Fruit fly (Drosophila melanogaster) whole organism, embryonic: ENCODE data around the gene CG15642.
A peak's percentile ranks its signal among the peaks of the same experiment; 100 is the strongest.

Experiments used
- C15 ChIP-seq: fragments of 200-800 bp; sonication (Bioruptor generic); IDR thresholded peaks from 3 replicates; pipeline ENCODE4 v1.3.6; 2022; ENCODE audit warnings: missing biosample characterization, missing genetic modification characterization
- CG10366 ChIP-seq: fragments of 200-800 bp; sonication (Bioruptor generic); IDR thresholded peaks from 2 replicates; pipeline ENCODE4 v1.3.6; 2022; ENCODE audit warnings: missing biosample characterization, missing genetic modification characterization
- CG10462 ChIP-seq: fragments of 200-800 bp; sonication (Bioruptor generic); optimal IDR thresholded peaks from 2 replicates; lab custom pipeline; 2016; ENCODE audit warnings: missing biosample characterization, missing genetic modification characterization
- CG12071 ChIP-seq: fragments of 200-800 bp; sonication (Bioruptor generic); optimal IDR thresholded peaks from 3 replicates; lab custom pipeline; 2018; ENCODE audit warnings: missing biosample characterization, mild to moderate bottlenecking, missing genetic modification characterization
- CG12769 ChIP-seq: fragments of 200-800 bp; sonication (Bioruptor generic); optimal IDR thresholded peaks from 2 replicates; lab custom pipeline; 2019; ENCODE audit warnings: missing biosample characterization, mild to moderate bottlenecking, missing genetic modification characterization, moderate library complexity
- CG13123 ChIP-seq: fragments of 200-800 bp; sonication (Bioruptor generic); optimal IDR thresholded peaks from 2 replicates; lab custom pipeline; 2016; ENCODE audit warnings: missing biosample characterization, missing genetic modification characterization
- CG13296 ChIP-seq: fragments of 200-800 bp; sonication (Bioruptor generic); optimal IDR thresholded peaks from 3 replicates; lab custom pipeline; 2018; ENCODE audit warnings: missing biosample characterization, mild to moderate bottlenecking, missing genetic modification characterization
- CG14014 ChIP-seq: fragments of 200-800 bp; sonication (Bioruptor generic); IDR thresholded peaks from 2 replicates; pipeline ENCODE4 v1.3.6; 2022; ENCODE audit warnings: missing biosample characterization, missing genetic modification characterization
- CG14710 ChIP-seq: fragments of 200-800 bp; sonication (Bioruptor generic); optimal IDR thresholded peaks from 3 replicates; lab custom pipeline; 2019; ENCODE audit warnings: missing biosample characterization, mild to moderate bottlenecking, missing genetic modification characterization, moderate library complexity
- CG14860 ChIP-seq: fragments of 200-800 bp; sonication (Bioruptor generic); IDR thresholded peaks from 3 replicates; pipeline ENCODE4 v1.3.6; 2022; ENCODE audit warnings: missing biosample characterization, missing genetic modification characterization; ENCODE audit not compliant: partially characterized antibody
- CG15269 ChIP-seq: fragments of 200-800 bp; sonication (Bioruptor generic); optimal IDR thresholded peaks from 2 replicates; lab custom pipeline; 2018; ENCODE audit warnings: missing biosample characterization, mild to moderate bottlenecking, missing genetic modification characterization, moderate library complexity
- CG16779 ChIP-seq: fragments of 200-800 bp; sonication (Bioruptor generic); IDR thresholded peaks from 2 replicates; pipeline ENCODE4 v1.3.6; 2022; ENCODE audit warnings: missing biosample characterization, missing genetic modification characterization
- CG1792 ChIP-seq: fragments of 200-800 bp; sonication (Bioruptor generic); optimal IDR thresholded peaks from 2 replicates; lab custom pipeline; 2016; ENCODE audit warnings: missing biosample characterization, missing genetic modification characterization
- CG2202 ChIP-seq: fragments of 200-800 bp; sonication (Bioruptor generic); optimal IDR thresholded peaks from 2 replicates; lab custom pipeline; 2018; ENCODE audit warnings: missing biosample characterization, mild to moderate bottlenecking, missing genetic modification characterization
- CG2678 ChIP-seq: fragments of 200-800 bp; sonication (Bioruptor generic); optimal IDR thresholded peaks from 3 replicates; lab custom pipeline; 2019; ENCODE audit warnings: missing biosample characterization, mild to moderate bottlenecking, missing genetic modification characterization, moderate library complexity
- CG2712 ChIP-seq: fragments of 200-800 bp; optimal IDR thresholded peaks from 3 replicates; lab custom pipeline; 2019; ENCODE audit warnings: missing biosample characterization, mild to moderate bottlenecking, missing genetic modification characterization, moderate library complexity
- CG30020 ChIP-seq: fragments of 200-800 bp; optimal IDR thresholded peaks from 2 replicates; lab custom pipeline; 2019; ENCODE audit warnings: missing biosample characterization, mild to moderate bottlenecking, missing genetic modification characterization, moderate library complexity
- CG3407 ChIP-seq: fragments of 200-800 bp; sonication (Bioruptor generic); optimal IDR thresholded peaks from 2 replicates; lab custom pipeline; 2018; ENCODE audit warnings: missing biosample characterization, mild to moderate bottlenecking, missing genetic modification characterization
- CG43689 ChIP-seq: fragments of 200-800 bp; sonication (Bioruptor generic); IDR thresholded peaks from 2 replicates; pipeline ENCODE4 v1.3.6; 2022; ENCODE audit warnings: missing biosample characterization, missing genetic modification characterization
- CG4404 ChIP-seq: fragments of 200-800 bp; sonication (Bioruptor generic); IDR thresholded peaks from 2 replicates; pipeline ENCODE4 v1.3.6; 2022; ENCODE audit warnings: missing biosample characterization, missing genetic modification characterization
- CG6175 ChIP-seq: fragments of 200-800 bp; sonication (Bioruptor generic); IDR thresholded peaks from 3 replicates; pipeline ENCODE4 v1.3.6; 2022; ENCODE audit warnings: missing biosample characterization, missing genetic modification characterization
- CG6813 ChIP-seq: fragments of 200-800 bp; sonication (Bioruptor generic); optimal IDR thresholded peaks from 2 replicates; lab custom pipeline; 2017; ENCODE audit warnings: missing biosample characterization, missing genetic modification characterization, mild to moderate bottlenecking, moderate library complexity, missing genetic modification reagents
- CG6854 ChIP-seq: fragments of 200-800 bp; sonication (Bioruptor generic); optimal IDR thresholded peaks from 3 replicates; lab custom pipeline; 2017; ENCODE audit warnings: missing biosample characterization, mild to moderate bottlenecking, missing genetic modification characterization
- CG7786 ChIP-seq: fragments of 200-800 bp; sonication (Bioruptor generic); optimal IDR thresholded peaks from 2 replicates; lab custom pipeline; 2016; ENCODE audit warnings: missing biosample characterization, missing genetic modification characterization
- CG9609 ChIP-seq: fragments of 200-800 bp; sonication (Bioruptor generic); optimal IDR thresholded peaks from 3 replicates; lab custom pipeline; 2016; ENCODE audit warnings: missing biosample characterization, missing genetic modification characterization
- CTCF ChIP-seq: fragments of 200-800 bp; sonication (Bioruptor generic); optimal IDR thresholded peaks from 2 replicates; lab custom pipeline; 2017; ENCODE audit warnings: missing biosample characterization, mild to moderate bottlenecking, missing genetic modification characterization, moderate library complexity
- CkIIα-i1 ChIP-seq: fragments of 200-800 bp; sonication (Bioruptor generic); IDR thresholded peaks from 2 replicates; pipeline ENCODE4 v1.3.6; 2022; ENCODE audit warnings: missing biosample characterization, missing genetic modification characterization
- Hey ChIP-seq: fragments of 200-800 bp; sonication (Bioruptor generic); optimal IDR thresholded peaks from 3 replicates; lab custom pipeline; 2018; ENCODE audit warnings: missing biosample characterization, mild to moderate bottlenecking, missing genetic modification characterization
- MBD-R2 ChIP-seq: fragments of 200-800 bp; sonication (Bioruptor generic); IDR thresholded peaks from 2 replicates; pipeline ENCODE4 v1.3.6; 2022; ENCODE audit warnings: missing biosample characterization, missing genetic modification characterization
- MTF-1 ChIP-seq: fragments of 200-800 bp; sonication (Bioruptor generic); optimal IDR thresholded peaks from 2 replicates; lab custom pipeline; 2018; ENCODE audit warnings: missing biosample characterization, mild to moderate bottlenecking, missing genetic modification characterization, borderline replicate concordance
- Nf-YC ChIP-seq: fragments of 200-800 bp; optimal IDR thresholded peaks from 3 replicates; lab custom pipeline; 2019; ENCODE audit warnings: missing biosample characterization, mild to moderate bottlenecking, missing genetic modification characterization, moderate library complexity
- PHDP ChIP-seq: fragments of 200-800 bp; sonication (Bioruptor generic); optimal IDR thresholded peaks from 3 replicates; lab custom pipeline; 2018; ENCODE audit warnings: missing biosample characterization, mild to moderate bottlenecking, missing genetic modification characterization, moderate library complexity
- YL-1 ChIP-seq: fragments of 200-800 bp; sonication (Bioruptor generic); optimal IDR thresholded peaks from 3 replicates; lab custom pipeline; 2017; ENCODE audit warnings: missing biosample characterization, mild to moderate bottlenecking, missing genetic modification characterization
- ac ChIP-seq: fragments of 200-800 bp; sonication (Bioruptor generic); optimal IDR thresholded peaks from 3 replicates; lab custom pipeline; 2017; ENCODE audit warnings: missing biosample characterization, mild to moderate bottlenecking, missing genetic modification characterization
- ara ChIP-seq: fragments of 200-800 bp; sonication (Bioruptor generic); IDR thresholded peaks from 2 replicates; pipeline ENCODE4 v1.3.6; 2022; ENCODE audit warnings: missing biosample characterization, missing genetic modification characterization
- ash1 ChIP-seq: fragments of 200-800 bp; sonication (Bioruptor generic); optimal IDR thresholded peaks from 2 replicates; lab custom pipeline; 2018; ENCODE audit warnings: missing biosample characterization, mild to moderate bottlenecking, missing genetic modification characterization
- chif ChIP-seq, 2 experiments: fragments of 200-800 bp; sonication (Bioruptor generic); optimal IDR thresholded peaks; 3 replicates each; lab custom pipeline; 2016; ENCODE audit warnings: missing biosample characterization in 2 of 2, missing genetic modification characterization in 2 of 2
- ci ChIP-seq: fragments of 200-800 bp; sonication (Bioruptor generic); IDR thresholded peaks from 3 replicates; pipeline ENCODE4 v1.3.6; 2022; ENCODE audit warnings: missing biosample characterization, missing genetic modification characterization
- danr ChIP-seq: fragments of 200-800 bp; sonication (Bioruptor generic); IDR thresholded peaks from 2 replicates; pipeline ENCODE4 v1.3.6; 2022; ENCODE audit warnings: missing biosample characterization, missing genetic modification characterization
- dpn ChIP-seq, 2 experiments: fragments of 200-800 bp; sonication (Bioruptor generic); optimal IDR thresholded peaks; 3 replicates each; lab custom pipeline; 2016; ENCODE audit warnings: missing biosample characterization in 2 of 2, missing genetic modification characterization in 2 of 2
- fd3F ChIP-seq: fragments of 200-800 bp; sonication (Bioruptor generic); optimal IDR thresholded peaks from 2 replicates; lab custom pipeline; 2018; ENCODE audit warnings: missing biosample characterization, mild to moderate bottlenecking, missing genetic modification characterization, moderate library complexity
- fru ChIP-seq: fragments of >200 bp; optimal IDR thresholded peaks from 2 replicates; lab custom pipeline; 2017
- ftz-f1 ChIP-seq: fragments of 200-800 bp; sonication (Bioruptor generic); optimal IDR thresholded peaks from 2 replicates; lab custom pipeline; 2016; ENCODE audit warnings: missing biosample characterization, missing genetic modification characterization
- gfzf ChIP-seq: fragments of 200-800 bp; sonication (Bioruptor generic); optimal IDR thresholded peaks from 2 replicates; lab custom pipeline; 2016; ENCODE audit warnings: missing biosample characterization, mild to moderate bottlenecking, missing genetic modification characterization, moderate library complexity
- jumu ChIP-seq: fragments of 200-800 bp; sonication (Bioruptor generic); optimal IDR thresholded peaks from 3 replicates; lab custom pipeline; 2016; ENCODE audit warnings: missing biosample characterization, missing genetic modification characterization
- kni ChIP-seq: fragments of 200-800 bp; sonication (Bioruptor generic); optimal IDR thresholded peaks from 3 replicates; lab custom pipeline; 2017; ENCODE audit warnings: mild to moderate bottlenecking, missing biosample characterization, missing genetic modification reagents, missing genetic modification characterization
- maf-S ChIP-seq: fragments of 200-800 bp; sonication (Bioruptor generic); optimal IDR thresholded peaks from 2 replicates; lab custom pipeline; 2016; ENCODE audit warnings: missing biosample characterization, missing genetic modification characterization
- odd ChIP-seq: fragments of 200-800 bp; sonication (Bioruptor generic); optimal IDR thresholded peaks from 2 replicates; lab custom pipeline; 2017; ENCODE audit warnings: missing biosample characterization, mild to moderate bottlenecking, missing genetic modification characterization
- onecut ChIP-seq: fragments of 200-800 bp; sonication (Bioruptor generic); IDR thresholded peaks from 2 replicates; pipeline ENCODE4 v1.3.6; 2022; ENCODE audit warnings: missing biosample characterization, missing genetic modification characterization
- scrt ChIP-seq: fragments of 200-800 bp; sonication (Bioruptor generic); optimal IDR thresholded peaks from 2 replicates; lab custom pipeline; 2018; ENCODE audit warnings: missing biosample characterization, mild to moderate bottlenecking, missing genetic modification characterization, moderate library complexity
- stc ChIP-seq: fragments of 200-800 bp; sonication (Bioruptor generic); IDR thresholded peaks from 2 replicates; pipeline ENCODE4 v1.3.6; 2022; ENCODE audit warnings: missing biosample characterization, missing genetic modification characterization
- stwl ChIP-seq: fragments of 200-800 bp; sonication (Bioruptor generic); optimal IDR thresholded peaks from 3 replicates; lab custom pipeline; 2018; ENCODE audit warnings: missing biosample characterization, mild to moderate bottlenecking, missing genetic modification characterization, moderate library complexity
- usp ChIP-seq: fragments of >200 bp; optimal IDR thresholded peaks from 2 replicates; lab custom pipeline; 2017; ENCODE audit warnings: missing biosample characterization, missing genetic modification characterization

The CG15642 gene

dm6 chrX:15462436-15462857 lies 5.1 kb downstream of the CG15642 start, which contains the start of the genes shtd, CG6294 and CG6299 (continued):
- TF ChIP-seq kni (GFP tag; lab: Kevin White, UChicago), result no peak
- TF ChIP-seq CG6813 (GFP tag; lab: Kevin White, UChicago), result no peak
- TF ChIP-seq ara (GFP tag; lab: Robert Waterston, UW), result no peak
- no peak for TF ChIP-seq CG15269 (tag; lab: Kevin White, UChicago)
- TF ChIP-seq CG2678, result no peak
- peak; percentile 68 for TF ChIP-seq CG14710
- TF ChIP-seq ftz-f1 (GFP tag; lab: Kevin White, UChicago), result no peak
- TF ChIP-seq odd (GFP tag; lab: Kevin White, UChicago), result no peak
- TF ChIP-seq Nf-YC (tag; lab: Kevin White, UChicago), result peak; percentile 58
- no peak for TF ChIP-seq scrt
- no peak for TF ChIP-seq maf-S (GFP tag; lab: Kevin White, UChicago)
- no peak for TF ChIP-seq CG4404 (GFP tag; lab: Robert Waterston, UW)
- TF ChIP-seq YL-1 (GFP tag; lab: Kevin White, UChicago), result peak; percentile 67
- TF ChIP-seq PHDP (tag; lab: Kevin White, UChicago), result no peak
- TF ChIP-seq MTF-1 (GFP tag; lab: Kevin White, UChicago), result no peak
- no peak for TF ChIP-seq stc
- TF ChIP-seq danr (GFP tag; lab: Robert Waterston, UW), result no peak
- TF ChIP-seq CG12071, result no peak
- TF ChIP-seq gfzf (GFP tag; lab: Kevin White, UChicago), result peak; percentile 16
- no peak for TF ChIP-seq onecut (GFP tag; lab: Robert Waterston, UW)
- no peak for TF ChIP-seq CG14014 (GFP tag; lab: Robert Waterston, UW)
- TF ChIP-seq CTCF (GFP tag; lab: Kevin White, UChicago), result no peak
- no peak for TF ChIP-seq CG13123 (GFP tag; lab: Kevin White, UChicago)
- TF ChIP-seq Hey (tag; lab: Kevin White, UChicago), result no peak
- peak; percentile 50 for TF ChIP-seq CG30020 (tag; lab: Kevin White, UChicago)
- no peak for TF ChIP-seq ci
- no peak for TF ChIP-seq CG3407
- TF ChIP-seq jumu (GFP tag; lab: Kevin White, UChicago), result no peak
- no peak for TF ChIP-seq CkIIα-i1 (GFP tag; lab: Robert Waterston, UW)
- no peak for TF ChIP-seq CG1792 (GFP tag; lab: Kevin White, UChicago)
- TF ChIP-seq C15 (GFP tag; lab: Robert Waterston, UW), result no peak
- no peak for TF ChIP-seq CG10462 (GFP tag; lab: Kevin White, UChicago)
- no peak for TF ChIP-seq fru (lab: Kevin White, UChicago)
- TF ChIP-seq CG2202 (tag; lab: Kevin White, UChicago), result no peak
- TF ChIP-seq CG13296 (GFP tag; lab: Kevin White, UChicago), result no peak
- TF ChIP-seq CG14860, result peak; percentile 99
- no peak for TF ChIP-seq CG6175
- TF ChIP-seq usp (GFP tag; lab: Kevin White, UChicago), result no peak
- peak; percentile 19 to 29 for TF ChIP-seq dpn (GFP tag; optimal IDR thresholded peaks at IDR 0.05; lab: Kevin White, UChicago)
- TF ChIP-seq CG16779 (GFP tag; lab: Robert Waterston, UW), result no peak
- no peak for TF ChIP-seq ash1 (GFP tag; lab: Kevin White, UChicago)
- no peak for TF ChIP-seq CG9609 (GFP tag; lab: Kevin White, UChicago)
- no peak for TF ChIP-seq CG43689
- peak; percentile 76 for TF ChIP-seq stwl (tag; lab: Kevin White, UChicago)
- no peak for TF ChIP-seq CG6854 (GFP tag; lab: Kevin White, UChicago)
- TF ChIP-seq CG7786, result no peak
- TF ChIP-seq MBD-R2 (GFP tag; lab: Robert Waterston, UW), result peak; percentile 91
- TF ChIP-seq chif (GFP tag; optimal IDR thresholded peaks at IDR 0.05; lab: Kevin White, UChicago), result no peak
- no peak for TF ChIP-seq fd3F (GFP tag; lab: Kevin White, UChicago)
- TF ChIP-seq CG10366, result no peak
- peak; percentile 47 for TF ChIP-seq CG2712
- TF ChIP-seq CG12769 (tag; lab: Kevin White, UChicago), result no peak
- TF ChIP-seq ac (GFP tag; lab: Kevin White, UChicago), result no peak
